Worm (Caenorhabditis elegans): ENCODE measurements around the gene mrpl-22.

mrpl-22 gene

DNA sequence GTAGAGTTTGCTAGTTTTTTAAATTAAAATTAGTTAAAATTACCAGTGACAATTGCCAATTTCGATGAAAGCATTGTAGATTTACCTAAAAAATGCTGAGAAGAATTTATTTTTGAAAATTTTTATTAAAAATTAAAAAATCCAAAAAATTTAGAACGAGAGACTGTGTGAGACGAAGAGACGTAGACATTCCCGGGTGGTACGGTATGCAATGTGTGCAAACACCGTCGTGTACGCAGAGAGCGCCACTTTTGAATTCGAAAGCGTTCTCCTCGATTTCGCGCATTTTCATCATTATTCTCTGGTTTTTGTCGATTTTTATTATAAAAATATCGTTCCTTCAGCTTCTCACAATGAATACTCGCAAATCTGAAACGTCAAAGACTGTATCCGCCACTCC lies 27.5 kb downstream of the mrpl-22 start, which contains the start of the genes dhs-11 and orc-1 (continued):
- TF ChIP-seq lir-3 (tag; optimal IDR thresholded peaks at IDR 0.05; ENCODE audit: poor library complexity) (no peak), ets-5 (GFP tag; IDR thresholded peaks at IDR 0.05) (no peak), egl-27 (tag; optimal IDR thresholded peaks at IDR 0.05) (no peak), nhr-12 (tag; optimal IDR thresholded peaks at IDR 0.05) (no peak), tlp-1 (tag; optimal IDR thresholded peaks at IDR 0.05) (no peak), ztf-4 (tag; optimal IDR thresholded peaks at IDR 0.05) (no peak), unc-98 (GFP tag; IDR thresholded peaks at IDR 0.05) (no peak), ceh-8 (GFP tag; optimal IDR thresholded peaks at IDR 0.05) (no peak), hpl-2 (GFP tag; optimal IDR thresholded peaks at IDR 0.05) (no peak), nhr-76 (tag; optimal IDR thresholded peaks at IDR 0.05) (no peak), nhr-77 (tag; optimal IDR thresholded peaks at IDR 0.05) (no peak), pqm-1 (tag; optimal IDR thresholded peaks at IDR 0.05) (no peak), efl-1 (optimal IDR thresholded peaks at IDR 0.05) (peak; percentile 62 to 91), efl-1 (GFP tag; optimal IDR thresholded peaks at IDR 0.05 in 1 of 2) (peak; percentile 91 to 99), skn-1 (tag; optimal IDR thresholded peaks at IDR 0.05) (peak; percentile 30), hlh-4 (tag; optimal IDR thresholded peaks at IDR 0.05) (no peak), efl-3 (GFP tag; optimal IDR thresholded peaks at IDR 0.05) (no peak), nhr-19 (GFP tag; conservative IDR thresholded peaks at IDR 0.05) (peak; percentile 51), fkh-10 (GFP tag; optimal IDR thresholded peaks at IDR 0.05) (no peak), mab-9 (GFP tag; IDR thresholded peaks at IDR 0.05) (no peak), lin-15B (tag; optimal IDR thresholded peaks at IDR 0.05) (peak; percentile 57), sox-4 (tag; optimal IDR thresholded peaks at IDR 0.05) (no peak), nhr-28 (tag; optimal IDR thresholded peaks at IDR 0.05) (no peak), nhr-90 (tag; optimal IDR thresholded peaks at IDR 0.05; ENCODE audit: poor library complexity) (peak; percentile 48), nhr-71 (tag; optimal IDR thresholded peaks at IDR 0.05) (peak; percentile 66), zag-1 (tag; optimal IDR thresholded peaks at IDR 0.05) (no peak), ceh-82 (tag; optimal IDR thresholded peaks at IDR 0.05) (peak in 2 of 3 experiments; percentile 1 to 21), unc-130 (tag; optimal IDR thresholded peaks at IDR 0.05) (peak; percentile 71), nhr-47 (tag; optimal IDR thresholded peaks at IDR 0.05) (peak; percentile 52), tbx-2 (tag; optimal IDR thresholded peaks at IDR 0.05) (peak; percentile 54), unc-62 (GFP tag; optimal IDR thresholded peaks at IDR 0.05) (no peak), lin-14 (GFP tag; optimal IDR thresholded peaks at IDR 0.05) (no peak), dsc-1 (tag; optimal IDR thresholded peaks at IDR 0.05) (no peak), pax-3 (tag; optimal IDR thresholded peaks at IDR 0.05) (no peak), nhr-84 (tag; optimal IDR thresholded peaks at IDR 0.05) (no peak), egl-13 (tag; optimal IDR thresholded peaks at IDR 0.05) (no peak), grh-1 (GFP tag; IDR thresholded peaks at IDR 0.05) (no peak), ceh-90 (tag; optimal IDR thresholded peaks at IDR 0.05) (no peak), elt-3 (tag; optimal IDR thresholded peaks at IDR 0.05) (peak in 1 of 6 experiments; percentile 75), ama-1 (optimal IDR thresholded peaks at IDR 0.05) (no peak), elt-2 (tag; optimal IDR thresholded peaks at IDR 0.05) (no peak), ceh-88 (GFP tag; IDR thresholded peaks at IDR 0.05) (no peak), blmp-1 (tag; optimal IDR thresholded peaks at IDR 0.05) (peak; percentile 35), xbp-1 (tag; optimal IDR thresholded peaks at IDR 0.05) (peak; percentile 38), Y116A8C.19 (tag; optimal IDR thresholded peaks at IDR 0.05; ENCODE audit: borderline replicate concordance) (no peak), mef-2 (tag; optimal IDR thresholded peaks at IDR 0.05) (no peak), fkh-8 (tag; optimal IDR thresholded peaks at IDR 0.05) (peak; percentile 29), snpc-4 (tag; optimal IDR thresholded peaks at IDR 0.05) (peak; percentile 22), C34B4.2 (tag; optimal IDR thresholded peaks at IDR 0.05) (no peak), alr-1 (tag; optimal IDR thresholded peaks at IDR 0.05; ENCODE audit: borderline replicate concordance) (no peak), nhr-237 (tag; optimal IDR thresholded peaks at IDR 0.05) (no peak), rnt-1 (tag; optimal IDR thresholded peaks at IDR 0.05) (peak; percentile 57), fkh-4 (tag; optimal IDR thresholded peaks at IDR 0.05; ENCODE audit: borderline replicate concordance) (no peak), jun-1 (tag; optimal IDR thresholded peaks at IDR 0.05) (no peak)

Data from whole organism, L1 larva.